Fruit fly (Drosophila melanogaster) whole organism, embryonic: Measurements from ENCODE around the gene Rpn11.
A peak's percentile ranks its signal among the peaks of the same experiment; 100 is the strongest.

ENCODE experiments used
- Awh ChIP-seq: fragments of 200-800 bp; sonication (Bioruptor generic); IDR thresholded peaks from 2 replicates; pipeline ENCODE4, ENCODE4 v1.3.6; 2022; ENCODE audit warnings: missing biosample characterization, missing genetic modification characterization
- CG11247 ChIP-seq: fragments of 200-800 bp; sonication (Bioruptor generic); IDR thresholded peaks from 2 replicates; pipeline ENCODE4 v1.3.6; 2022; ENCODE audit warnings: missing biosample characterization, missing genetic modification characterization
- CG12299 ChIP-seq: fragments of 200-800 bp; sonication (Bioruptor generic); optimal IDR thresholded peaks from 2 replicates; lab custom pipeline; 2018; ENCODE audit warnings: missing biosample characterization, mild to moderate bottlenecking, missing genetic modification characterization
- CG12391 ChIP-seq: fragments of 200-800 bp; sonication (Bioruptor generic); optimal IDR thresholded peaks from 3 replicates; lab custom pipeline; 2018; ENCODE audit warnings: missing biosample characterization, mild to moderate bottlenecking, missing genetic modification characterization, moderate library complexity
- CG12659 ChIP-seq: fragments of 200-800 bp; sonication (Bioruptor generic); optimal IDR thresholded peaks from 3 replicates; lab custom pipeline; 2017; ENCODE audit warnings: mild to moderate bottlenecking, missing biosample characterization, missing genetic modification reagents, missing genetic modification characterization
- CG13287 ChIP-seq: fragments of 200-800 bp; sonication (Bioruptor generic); IDR thresholded peaks from 2 replicates; pipeline ENCODE4 v1.3.6; 2022; ENCODE audit warnings: missing biosample characterization, missing genetic modification characterization; ENCODE audit not compliant: partially characterized antibody
- CG13894 ChIP-seq: fragments of 200-800 bp; sonication (Bioruptor generic); optimal IDR thresholded peaks from 3 replicates; lab custom pipeline; 2018; ENCODE audit warnings: missing biosample characterization, mild to moderate bottlenecking, missing genetic modification characterization, moderate library complexity
- CG15269 ChIP-seq: fragments of 200-800 bp; sonication (Bioruptor generic); optimal IDR thresholded peaks from 2 replicates; lab custom pipeline; 2018; ENCODE audit warnings: missing biosample characterization, mild to moderate bottlenecking, missing genetic modification characterization, moderate library complexity
- CG17328 ChIP-seq: fragments of 200-800 bp; sonication (Bioruptor generic); IDR thresholded peaks from 2 replicates; pipeline ENCODE4 v1.3.6; 2022; ENCODE audit warnings: missing biosample characterization, missing genetic modification characterization
- CG17912 ChIP-seq: fragments of 200-800 bp; sonication (Bioruptor generic); optimal IDR thresholded peaks from 2 replicates; lab custom pipeline; 2018; ENCODE audit warnings: missing biosample characterization, mild to moderate bottlenecking, missing genetic modification characterization
- CG18011 ChIP-seq: fragments of 200-800 bp; sonication (Bioruptor generic); optimal IDR thresholded peaks from 2 replicates; lab custom pipeline; 2017; ENCODE audit warnings: missing biosample characterization, missing genetic modification characterization, mild to moderate bottlenecking, moderate library complexity, missing genotype
- CG18764 ChIP-seq: fragments of 200-800 bp; sonication (Bioruptor generic); optimal IDR thresholded peaks from 3 replicates; lab custom pipeline; 2016; ENCODE audit warnings: missing biosample characterization, missing genetic modification characterization
- CG31441 ChIP-seq: fragments of 200-800 bp; sonication (Bioruptor generic); IDR thresholded peaks from 2 replicates; pipeline ENCODE4 v1.3.6; 2022; ENCODE audit warnings: missing biosample characterization, missing genetic modification characterization
- CG33557 ChIP-seq: fragments of 200-800 bp; sonication (Bioruptor generic); optimal IDR thresholded peaks from 2 replicates; lab custom pipeline; 2019; ENCODE audit warnings: missing biosample characterization, mild to moderate bottlenecking, missing genetic modification characterization, moderate library complexity
- CG3407 ChIP-seq: fragments of 200-800 bp; sonication (Bioruptor generic); optimal IDR thresholded peaks from 2 replicates; lab custom pipeline; 2018; ENCODE audit warnings: missing biosample characterization, mild to moderate bottlenecking, missing genetic modification characterization
- CG43689 ChIP-seq: fragments of 200-800 bp; sonication (Bioruptor generic); IDR thresholded peaks from 2 replicates; pipeline ENCODE4 v1.3.6; 2022; ENCODE audit warnings: missing biosample characterization, missing genetic modification characterization
- CG5180 ChIP-seq: fragments of 200-800 bp; sonication (Bioruptor generic); optimal IDR thresholded peaks from 3 replicates; lab custom pipeline; 2017; ENCODE audit warnings: missing biosample characterization, missing genetic modification characterization, mild to moderate bottlenecking, moderate library complexity, missing genetic modification reagents
- CG6175 ChIP-seq: fragments of 200-800 bp; sonication (Bioruptor generic); IDR thresholded peaks from 3 replicates; pipeline ENCODE4 v1.3.6; 2022; ENCODE audit warnings: missing biosample characterization, missing genetic modification characterization
- CG7928 ChIP-seq: fragments of 200-800 bp; sonication (Bioruptor generic); optimal IDR thresholded peaks from 2 replicates; lab custom pipeline; 2017; ENCODE audit warnings: missing biosample characterization, mild to moderate bottlenecking, missing genetic modification characterization
- CG8290 ChIP-seq, 3 experiments: fragments of 200-800 bp; sonication (Bioruptor generic); optimal IDR thresholded peaks; 2 replicates each; lab custom pipeline; 2016 to 2019; ENCODE audit warnings: missing biosample characterization in 3 of 3, missing genetic modification characterization in 3 of 3, mild to moderate bottlenecking in 2 of 3, moderate library complexity in 1 of 3
- CTCF ChIP-seq: fragments of 200-800 bp; sonication (Bioruptor generic); optimal IDR thresholded peaks from 2 replicates; lab custom pipeline; 2017; ENCODE audit warnings: missing biosample characterization, mild to moderate bottlenecking, missing genetic modification characterization, moderate library complexity
- Doc3 ChIP-seq: fragments of 200-800 bp; sonication (Bioruptor generic); IDR thresholded peaks from 3 replicates; pipeline ENCODE4 v1.3.6; 2022; ENCODE audit warnings: missing biosample characterization, missing genetic modification characterization; ENCODE audit not compliant: partially characterized antibody
- Gsc ChIP-seq: fragments of 200-800 bp; sonication (Bioruptor generic); IDR thresholded peaks from 2 replicates; pipeline ENCODE4 v1.3.6; 2022; ENCODE audit warnings: missing biosample characterization, missing genetic modification characterization
- HHEX ChIP-seq: fragments of 200-800 bp; sonication (Bioruptor generic); optimal IDR thresholded peaks from 3 replicates; lab custom pipeline; 2017; ENCODE audit warnings: missing biosample characterization, mild to moderate bottlenecking, missing genetic modification characterization, missing genetic modification reagents
- Hr78 ChIP-seq, 2 experiments: fragments of 200-800 bp in 1 of 2; fragments of >200 bp in 1 of 2; sonication (Bioruptor generic) in 1 of 2; optimal IDR thresholded peaks; 2 replicates each; lab custom pipeline; 2017 to 2019; ENCODE audit warnings: missing biosample characterization in 2 of 2, missing genetic modification characterization in 2 of 2, mild to moderate bottlenecking in 1 of 2, moderate library complexity in 1 of 2
- MBD-R2 ChIP-seq: fragments of 200-800 bp; sonication (Bioruptor generic); IDR thresholded peaks from 2 replicates; pipeline ENCODE4 v1.3.6; 2022; ENCODE audit warnings: missing biosample characterization, missing genetic modification characterization
- MESR4 ChIP-seq: fragments of 200-800 bp; sonication (Bioruptor generic); optimal IDR thresholded peaks from 2 replicates; lab custom pipeline; 2018; ENCODE audit warnings: missing biosample characterization, mild to moderate bottlenecking, missing genetic modification characterization, moderate library complexity
- NK7.1 ChIP-seq: fragments of 200-800 bp; sonication (Bioruptor generic); optimal IDR thresholded peaks from 3 replicates; lab custom pipeline; 2016; ENCODE audit warnings: missing biosample characterization, missing genetic modification characterization
- TFAM ChIP-seq: fragments of 200-800 bp; sonication (Bioruptor generic); optimal IDR thresholded peaks from 2 replicates; lab custom pipeline; 2017; ENCODE audit warnings: missing biosample characterization, missing genetic modification characterization, inconsistent platforms
- Trl ChIP-seq, 3 experiments: fragments of >200 bp in 2 of 3; fragments of 200-800 bp in 1 of 3; sonication (Bioruptor generic) in 1 of 3; optimal IDR thresholded peaks; 2 replicates in 1 of 3; 3 replicates in 2 of 3; lab custom pipeline; 2016 to 2017; ENCODE audit warnings: missing biosample characterization in 1 of 3, missing genetic modification characterization in 1 of 3
- aop ChIP-seq: fragments of 200-800 bp; sonication (Bioruptor generic); IDR thresholded peaks from 2 replicates; pipeline ENCODE4 v1.3.6; 2022; ENCODE audit warnings: missing biosample characterization, missing genetic modification characterization
- ase ChIP-seq: fragments of 200-800 bp; sonication (Bioruptor generic); IDR thresholded peaks from 3 replicates; pipeline ENCODE4 v1.3.6; 2022; ENCODE audit warnings: missing biosample characterization, missing genetic modification characterization
- ato ChIP-seq: fragments of 200-800 bp; sonication (Bioruptor generic); IDR thresholded peaks from 2 replicates; pipeline ENCODE4 v1.3.6; 2022; ENCODE audit warnings: missing biosample characterization, missing genetic modification characterization; ENCODE audit not compliant: partially characterized antibody
- bowl ChIP-seq: fragments of 200-800 bp; sonication (Bioruptor generic); IDR thresholded peaks from 2 replicates; pipeline ENCODE4 v1.3.6; 2022; ENCODE audit warnings: missing biosample characterization, missing genetic modification characterization
- chinmo ChIP-seq: fragments of 200-800 bp; sonication (Bioruptor generic); IDR thresholded peaks from 4 replicates; pipeline ENCODE4 v1.3.6; 2022; ENCODE audit warnings: missing biosample characterization, missing genetic modification characterization; ENCODE audit not compliant: partially characterized antibody
- ems ChIP-seq: fragments of 200-800 bp; sonication (Bioruptor generic); optimal IDR thresholded peaks from 3 replicates; lab custom pipeline; 2016; ENCODE audit warnings: missing biosample characterization, missing genetic modification characterization
- exex ChIP-seq: fragments of 200-800 bp; sonication (Bioruptor generic); optimal IDR thresholded peaks from 4 replicates; lab custom pipeline; 2018; ENCODE audit warnings: missing biosample characterization, mild to moderate bottlenecking, missing genetic modification characterization, moderate library complexity
- gfzf ChIP-seq: fragments of 200-800 bp; sonication (Bioruptor generic); optimal IDR thresholded peaks from 2 replicates; lab custom pipeline; 2016; ENCODE audit warnings: missing biosample characterization, mild to moderate bottlenecking, missing genetic modification characterization, moderate library complexity
- hbn ChIP-seq: fragments of 200-800 bp; sonication (Bioruptor generic); IDR thresholded peaks from 2 replicates; pipeline ENCODE4 v1.3.6; 2022; ENCODE audit warnings: missing biosample characterization, missing genetic modification characterization; ENCODE audit not compliant: partially characterized antibody
- mirr ChIP-seq: fragments of 200-800 bp; sonication (Bioruptor generic); optimal IDR thresholded peaks from 3 replicates; lab custom pipeline; 2018; ENCODE audit warnings: missing biosample characterization, mild to moderate bottlenecking, missing genetic modification characterization
- otp ChIP-seq: fragments of 200-800 bp; sonication (Bioruptor generic); IDR thresholded peaks from 3 replicates; pipeline ENCODE4, ENCODE4 v1.3.6; 2022; ENCODE audit warnings: missing biosample characterization, missing genetic modification characterization
- rib ChIP-seq: fragments of 200-800 bp; sonication (Bioruptor generic); IDR thresholded peaks from 2 replicates; pipeline ENCODE4 v1.3.6; 2022; ENCODE audit warnings: missing biosample characterization, missing genetic modification characterization
- sens-2 ChIP-seq: fragments of 200-800 bp; sonication (Bioruptor generic); IDR thresholded peaks from 2 replicates; pipeline ENCODE4 v1.3.6; 2022; ENCODE audit warnings: missing biosample characterization, missing genetic modification characterization
- sima ChIP-seq: fragments of 200-800 bp; sonication (Bioruptor generic); optimal IDR thresholded peaks from 2 replicates; lab custom pipeline; 2016; ENCODE audit warnings: missing biosample characterization, missing genetic modification characterization
- sob ChIP-seq: fragments of 200-800 bp; sonication (Bioruptor generic); IDR thresholded peaks from 2 replicates; pipeline ENCODE4 v1.3.6; 2022; ENCODE audit warnings: missing biosample characterization, missing genetic modification characterization
- trem ChIP-seq: fragments of 200-800 bp; optimal IDR thresholded peaks from 3 replicates; lab custom pipeline; 2019; ENCODE audit warnings: missing biosample characterization, mild to moderate bottlenecking, missing genetic modification characterization, moderate library complexity
- vfl ChIP-seq: fragments of 200-800 bp; sonication (Bioruptor generic); optimal IDR thresholded peaks from 2 replicates; lab custom pipeline; 2016; ENCODE audit warnings: missing biosample characterization, missing genetic modification characterization
- wdn ChIP-seq: fragments of 200-800 bp; sonication (Bioruptor generic); IDR thresholded peaks from 2 replicates; pipeline ENCODE4 v1.3.6; 2022; ENCODE audit warnings: missing biosample characterization, missing genetic modification characterization

The Rpn11 gene

DNA sequence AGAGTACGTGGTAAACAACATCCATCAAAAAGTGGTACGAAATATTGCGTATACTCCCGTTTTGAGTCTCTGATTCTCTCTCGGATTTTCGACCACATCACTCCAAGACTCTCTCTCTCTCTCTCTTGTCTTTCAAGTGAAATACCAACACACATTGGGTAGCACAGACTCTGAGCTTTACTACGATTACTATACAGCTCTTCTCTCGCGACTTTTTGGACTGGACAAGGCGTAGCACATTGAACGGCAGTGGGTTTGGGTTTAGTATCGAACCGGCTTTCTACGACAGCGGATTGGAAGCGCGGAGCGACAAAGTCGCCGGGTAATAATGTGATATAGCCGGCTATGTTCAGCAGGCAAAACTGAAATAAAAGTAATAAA lies 48.7 kb upstream of the Rpn11 start (continued):
- TF ChIP-seq mirr (peak; percentile 10), Doc3 (GFP tag; lab: Robert Waterston, UW) (peak; percentile 28; the same call in 1 of the 3 replicates), Trl (optimal IDR thresholded peaks at IDR 0.05; lab: Kevin White, UChicago) (peak; percentile 94 to 100), Trl (GFP tag; optimal IDR thresholded peaks at IDR 0.05; lab: Kevin White, UChicago) (no peak), CG12299 (no peak), CG13894 (tag; lab: Kevin White, UChicago) (peak; percentile 62), hbn (GFP tag; lab: Robert Waterston, UW) (0 out of 2 replicates have a peak, but pooled peaks have one; percentile 21), CG5180 (peak; percentile 83), rib (peak; percentile 17), TFAM (no peak), wdn (GFP tag; lab: Robert Waterston, UW) (peak; percentile 4; the same call in 1 of the 2 replicates), chinmo (peak; percentile 96), CG8290 (GFP tag; optimal IDR thresholded peaks at IDR 0.05; lab: Kevin White, UChicago) (no peak), CG8290 (tag; optimal IDR thresholded peaks at IDR 0.05; lab: Kevin White, UChicago) (peak in 1 of 2 experiments; percentile 64), CG11247 (no peak), bowl (0 out of 2 replicates have a peak, but pooled peaks have one; percentile 13), otp (GFP tag; lab: Robert Waterston, UW) (0 out of 3 replicates have a peak, but pooled peaks have one; percentile 10), CG13287 (peak; percentile 64; the same call in 1 of the 2 replicates), CG18764 (GFP tag; lab: Kevin White, UChicago) (no peak)

DNA sequence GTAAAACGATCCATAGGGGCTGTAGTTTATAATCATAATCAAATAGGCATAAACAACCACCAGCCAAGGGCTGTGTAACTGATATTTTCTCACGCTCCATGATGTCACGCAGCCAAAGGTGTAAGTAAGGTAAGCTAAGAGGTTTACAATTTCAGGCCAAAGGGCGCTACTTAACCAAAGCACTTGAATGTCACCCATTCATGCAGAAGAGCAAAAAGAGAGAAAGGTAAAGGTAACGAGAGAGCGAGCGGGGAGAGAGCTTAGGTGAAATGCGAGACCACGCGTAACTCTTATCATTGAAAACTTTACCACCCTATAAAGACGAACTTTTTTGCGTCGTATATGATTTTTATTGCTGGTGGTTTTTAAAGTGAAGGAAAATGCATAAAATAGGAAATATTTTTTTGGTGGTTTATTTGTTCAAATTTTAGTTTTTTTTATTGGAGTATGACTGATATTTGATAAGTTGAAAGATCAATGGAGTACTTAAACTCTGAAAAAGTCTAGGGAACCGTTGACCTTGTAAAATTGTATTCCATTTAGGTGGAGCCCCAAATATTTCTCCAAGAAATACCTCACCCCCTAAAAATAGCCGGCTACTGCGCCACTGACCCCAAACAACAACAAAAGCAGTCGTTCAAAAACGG lies 48.2 kb upstream of the Rpn11 start:
- peak; percentile 96 for TF ChIP-seq sob
- TF ChIP-seq Hr78 (GFP tag; optimal IDR thresholded peaks at IDR 0.05; lab: Kevin White, UChicago) = peak in 1 of 2 experiments; percentile 97
- TF ChIP-seq exex = peak; percentile 60
- peak; percentile 97 for TF ChIP-seq vfl (GFP tag; lab: Kevin White, UChicago)
- TF ChIP-seq ems (GFP tag; lab: Kevin White, UChicago) = peak; percentile 97
- TF ChIP-seq MBD-R2 (GFP tag; lab: Robert Waterston, UW) = peak; percentile 81
- TF ChIP-seq Awh (GFP tag; lab: Robert Waterston, UW) = peak; percentile 93
- TF ChIP-seq CG12659 = peak; percentile 97
- peak; percentile 94 for TF ChIP-seq HHEX (GFP tag; lab: Kevin White, UChicago)
- peak; percentile 96 for TF ChIP-seq CG12391 (tag; lab: Kevin White, UChicago)
- TF ChIP-seq ase (GFP tag; lab: Robert Waterston, UW) = peak; percentile 92
- peak; percentile 85 for TF ChIP-seq aop (GFP tag; lab: Robert Waterston, UW)
- TF ChIP-seq CG15269 (tag; lab: Kevin White, UChicago) = peak; percentile 96
- TF ChIP-seq NK7.1 (GFP tag; lab: Kevin White, UChicago) = peak; percentile 94
- peak; percentile 90 for TF ChIP-seq CG6175
- peak; percentile 82 for TF ChIP-seq trem (tag; lab: Kevin White, UChicago)
- TF ChIP-seq gfzf (GFP tag; lab: Kevin White, UChicago) = peak; percentile 11
- TF ChIP-seq MESR4 = peak; percentile 24
- peak; percentile 72 for TF ChIP-seq CG7928 (GFP tag; lab: Kevin White, UChicago)
- TF ChIP-seq CG17912 (GFP tag; lab: Kevin White, UChicago) = no peak
- no peak for TF ChIP-seq CG13287
- TF ChIP-seq Gsc = peak; percentile 83
- TF ChIP-seq CG33557 (GFP tag; lab: Kevin White, UChicago) = peak; percentile 41
- TF ChIP-seq CG18011 (GFP tag; lab: Kevin White, UChicago) = peak; percentile 90
- peak; percentile 86 for TF ChIP-seq CG3407 (GFP tag; lab: Kevin White, UChicago)
- TF ChIP-seq sens-2 = peak; percentile 66
- peak; percentile 92 for TF ChIP-seq CG31441 (GFP tag; lab: Robert Waterston, UW)
- no peak for TF ChIP-seq CTCF (GFP tag; lab: Kevin White, UChicago)
- no peak for TF ChIP-seq ato (GFP tag; lab: Robert Waterston, UW)
- peak; percentile 90 for TF ChIP-seq CG17328 (GFP tag; lab: Robert Waterston, UW)
- TF ChIP-seq CG8290 (GFP tag; optimal IDR thresholded peaks at IDR 0.05; lab: Kevin White, UChicago) = peak; percentile 78
- TF ChIP-seq CG8290 (tag; optimal IDR thresholded peaks at IDR 0.05; lab: Kevin White, UChicago) = peak in 1 of 2 experiments; percentile 79
- peak; percentile 69 for TF ChIP-seq sima (GFP tag; lab: Kevin White, UChicago)
- peak; percentile 92 for TF ChIP-seq CG43689 (GFP tag; lab: Robert Waterston, UW)
